Worm (Caenorhabditis elegans) whole organism, L4/young adult: ENCODE measurements around the gene scl-7.

ENCODE experiments used
- dao-5 ChIP-seq: sonication (generic microtip); optimal IDR thresholded peaks from 2 replicates; lab custom pipeline; 2016; ENCODE audit warnings: missing genotype, missing genetic modification characterization, moderate library complexity, missing compliant biosample characterization
- him-1 ChIP-seq: sonication (generic microtip); optimal IDR thresholded peaks from 2 replicates; lab custom pipeline; 2016; ENCODE audit warnings: missing genotype, missing genetic modification reagents, missing genetic modification characterization, missing compliant biosample characterization

ce11 chrIV:13032153-13032552 lies 38.1 kb upstream of the scl-7 start:
- no peak for TF ChIP-seq him-1 (tag; lab: Kevin White, UChicago)
- TF ChIP-seq dao-5 (tag; lab: Kevin White, UChicago) = no peak
